Worm (Caenorhabditis elegans) whole organism, L2 larva: Measurements from ENCODE around the gene rpn-12.

Source experiments
- C34F6.9 ChIP-seq: fragments of 150-350 bp; optimal IDR thresholded peaks from 2 replicates; lab custom pipeline; 2014; ENCODE audit warnings: missing biosample characterization, missing genetic modification characterization
- F13H6.1 ChIP-seq: sonication (generic microtip); optimal IDR thresholded peaks from 2 replicates; lab custom pipeline; 2016; ENCODE audit warnings: missing genetic modification characterization, missing compliant biosample characterization
- Y55F3AM.14 ChIP-seq: fragments of 200-800 bp; sonication (Bioruptor generic); optimal IDR thresholded peaks from 2 replicates; lab custom pipeline; 2018; ENCODE audit warnings: mild to moderate bottlenecking, missing genetic modification characterization, missing compliant biosample characterization
- alr-1 ChIP-seq: fragments of 150-350 bp; optimal IDR thresholded peaks from 2 replicates; lab custom pipeline; 2014; ENCODE audit warnings: missing biosample characterization, missing genetic modification characterization
- aly-2 ChIP-seq: fragments of 150-350 bp; optimal IDR thresholded peaks from 2 replicates; lab custom pipeline; 2014; ENCODE audit warnings: missing biosample characterization, missing genetic modification characterization
- blmp-1 ChIP-seq: sonication (generic microtip); optimal IDR thresholded peaks from 2 replicates; lab custom pipeline; 2017; ENCODE audit warnings: missing genetic modification characterization, mild to moderate bottlenecking, missing compliant biosample characterization, antibody characterized with exemption, moderate library complexity; ENCODE audit not compliant: insufficient read depth
- ceh-82 ChIP-seq: fragments of 150-350 bp; optimal IDR thresholded peaks from 2 replicates; lab custom pipeline; 2014; ENCODE audit warnings: missing biosample characterization, missing genetic modification characterization
- crh-2 ChIP-seq: sonication (generic microtip); optimal IDR thresholded peaks from 2 replicates; lab custom pipeline; 2017; ENCODE audit warnings: missing biosample characterization, missing genetic modification characterization
- dmd-4 ChIP-seq: sonication (generic microtip); optimal IDR thresholded peaks from 2 replicates; lab custom pipeline; 2017; ENCODE audit warnings: missing biosample characterization, missing genetic modification characterization
- elt-1 ChIP-seq: fragments of 150-350 bp; optimal IDR thresholded peaks from 2 replicates; lab custom pipeline; 2014; ENCODE audit warnings: missing biosample characterization, missing genetic modification characterization
- elt-3 ChIP-seq: sonication (generic microtip); optimal IDR thresholded peaks from 2 replicates; lab custom pipeline; 2017; ENCODE audit warnings: missing biosample characterization, missing genetic modification characterization
- lin-11 ChIP-seq: fragments of 150-350 bp; sonication (generic microtip); optimal IDR thresholded peaks from 2 replicates; lab custom pipeline; 2014; ENCODE audit warnings: missing biosample characterization, missing genetic modification characterization, inconsistent platforms, mixed read lengths
- lin-13 ChIP-seq: fragments of 150-350 bp; optimal IDR thresholded peaks from 2 replicates; lab custom pipeline; 2014; ENCODE audit warnings: missing biosample characterization, missing genetic modification reagents, missing genetic modification characterization
- lin-39 ChIP-seq: fragments of 150-350 bp; optimal IDR thresholded peaks from 2 replicates; lab custom pipeline; 2014; ENCODE audit warnings: missing biosample characterization, missing genetic modification reagents, missing genetic modification characterization
- mab-5 ChIP-seq: fragments of 150-350 bp; optimal IDR thresholded peaks from 2 replicates; lab custom pipeline; 2014; ENCODE audit warnings: missing biosample characterization, missing genetic modification characterization
- mbf-1 ChIP-seq: sonication (generic microtip); optimal IDR thresholded peaks from 2 replicates; lab custom pipeline; 2017; ENCODE audit warnings: missing biosample characterization, missing genetic modification characterization
- mdl-1 ChIP-seq, 2 experiments: fragments of 150-350 bp in 1 of 2; sonication (generic microtip) in 1 of 2; optimal IDR thresholded peaks; 2 replicates each; lab custom pipeline; 2017; ENCODE audit warnings: missing biosample characterization in 2 of 2, missing genetic modification characterization in 2 of 2
- nhr-10 ChIP-seq: sonication (generic microtip); optimal IDR thresholded peaks from 2 replicates; lab custom pipeline; 2017; ENCODE audit warnings: missing biosample characterization, missing genetic modification characterization
- nhr-12 ChIP-seq: fragments of 150-350 bp; optimal IDR thresholded peaks from 2 replicates; lab custom pipeline; 2014; ENCODE audit warnings: missing biosample characterization, missing genetic modification characterization
- nhr-21 ChIP-seq: fragments of 150-350 bp; optimal IDR thresholded peaks from 2 replicates; lab custom pipeline; 2014; ENCODE audit warnings: missing biosample characterization, missing genetic modification characterization
- nhr-25 ChIP-seq: fragments of 150-350 bp; sonication (generic microtip); optimal IDR thresholded peaks from 3 replicates; lab custom pipeline; 2014; ENCODE audit warnings: missing biosample characterization, missing genetic modification characterization
- nhr-6 ChIP-seq: fragments of 150-350 bp; optimal IDR thresholded peaks from 2 replicates; lab custom pipeline; 2014; ENCODE audit warnings: missing biosample characterization, missing genetic modification characterization
- nhr-77 ChIP-seq: fragments of 150-350 bp; optimal IDR thresholded peaks from 2 replicates; lab custom pipeline; 2014; ENCODE audit warnings: missing biosample characterization, missing genetic modification characterization
- peb-1 ChIP-seq: fragments of 150-350 bp; optimal IDR thresholded peaks from 2 replicates; lab custom pipeline; 2014; ENCODE audit warnings: missing biosample characterization, missing genetic modification characterization
- sem-4 ChIP-seq: fragments of 150-350 bp; optimal IDR thresholded peaks from 2 replicates; lab custom pipeline; 2014; ENCODE audit warnings: missing biosample characterization, missing genetic modification reagents, missing genetic modification characterization
- sma-3 ChIP-seq: sonication (generic microtip); optimal IDR thresholded peaks from 2 replicates; lab custom pipeline; 2016; ENCODE audit warnings: missing genetic modification reagents, missing genetic modification characterization, missing compliant biosample characterization
- sma-9 ChIP-seq, 2 experiments: fragments of 150-350 bp in 1 of 2; sonication (generic microtip) in 1 of 2; optimal IDR thresholded peaks; 2 replicates each; lab custom pipeline; 2014 to 2016; ENCODE audit warnings: missing genetic modification characterization in 2 of 2, mild to moderate bottlenecking in 1 of 2, missing biosample characterization in 1 of 2, missing compliant biosample characterization in 1 of 2, missing genetic modification reagents in 1 of 2, moderate library complexity in 1 of 2
- snpc-4 ChIP-seq: fragments of 150-350 bp; optimal IDR thresholded peaks from 2 replicates; lab custom pipeline; 2014; ENCODE audit warnings: missing biosample characterization, missing genetic modification characterization
- unc-39 ChIP-seq: fragments of 150-350 bp; optimal IDR thresholded peaks from 2 replicates; lab custom pipeline; 2014; ENCODE audit warnings: missing biosample characterization, missing genetic modification characterization
- unc-55 ChIP-seq: fragments of 150-350 bp; sonication (generic microtip); optimal IDR thresholded peaks from 3 replicates; lab custom pipeline; 2014; ENCODE audit warnings: missing biosample characterization, missing genetic modification reagents, missing genetic modification characterization
- unc-62 ChIP-seq: fragments of 150-350 bp; optimal IDR thresholded peaks from 2 replicates; lab custom pipeline; 2014; ENCODE audit warnings: missing biosample characterization, missing genetic modification reagents, missing genetic modification characterization
- zag-1 ChIP-seq: fragments of 150-350 bp; optimal IDR thresholded peaks from 2 replicates; lab custom pipeline; 2014; ENCODE audit warnings: missing biosample characterization, missing genetic modification characterization
- ztf-11 ChIP-seq: sonication (generic microtip); optimal IDR thresholded peaks from 2 replicates; lab custom pipeline; 2017; ENCODE audit warnings: missing biosample characterization, missing genetic modification characterization

Gene rpn-12

DNA sequence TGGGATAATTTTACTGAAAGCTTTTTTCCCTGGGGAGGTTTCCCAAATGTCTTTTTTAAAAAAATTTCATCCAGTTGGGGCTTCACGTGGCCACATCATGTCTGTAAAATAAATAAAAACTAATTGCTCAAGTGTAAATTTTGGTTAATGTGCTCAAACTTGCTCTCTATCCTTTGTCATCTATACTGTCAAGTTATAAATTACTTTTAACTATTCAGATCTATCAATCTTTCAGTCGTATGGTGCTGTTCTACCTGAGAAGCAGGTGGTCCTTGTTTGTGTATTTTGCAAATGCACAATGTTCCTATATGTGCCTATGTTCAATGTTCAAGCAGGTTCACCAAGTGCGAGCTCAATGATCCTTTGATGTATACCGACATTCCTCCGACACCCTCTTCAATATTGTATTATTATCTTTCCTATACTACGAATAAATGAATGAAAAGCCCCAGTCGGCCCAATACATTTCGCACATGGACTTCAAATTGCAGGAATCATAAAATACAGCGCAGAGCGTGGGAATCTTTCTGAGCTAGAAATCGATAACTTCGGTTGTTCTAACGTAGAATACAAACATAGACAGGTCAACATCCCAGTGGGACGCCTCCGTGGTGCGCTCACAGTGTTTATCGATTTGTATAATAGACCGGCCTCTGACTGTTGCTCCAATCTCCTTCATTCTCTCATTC lies 28.4 kb downstream of the rpn-12 start, which contains the start of the genes sfxn-1.4 and C47D12.4:
TSS of gene sfxn-1.4 (minus strand) at position 101 of the 689 bp plus-strand sequence.
TSS of gene C47D12.4 (plus strand) at position 639 of the 689 bp plus-strand sequence.
- no peak for TF ChIP-seq sem-4 (tag; lab: Kevin White, UChicago)
- TF ChIP-seq lin-11 (tag; lab: Kevin White, UChicago) = no peak
- TF ChIP-seq snpc-4 (tag; lab: Kevin White, UChicago) = no peak
- no peak for TF ChIP-seq sma-3 (GFP tag; lab: Kevin White, UChicago)
- TF ChIP-seq nhr-77 (tag; lab: Kevin White, UChicago) = no peak
- no peak for TF ChIP-seq blmp-1
- TF ChIP-seq ceh-82 (tag; lab: Kevin White, UChicago) = no peak

DNA sequence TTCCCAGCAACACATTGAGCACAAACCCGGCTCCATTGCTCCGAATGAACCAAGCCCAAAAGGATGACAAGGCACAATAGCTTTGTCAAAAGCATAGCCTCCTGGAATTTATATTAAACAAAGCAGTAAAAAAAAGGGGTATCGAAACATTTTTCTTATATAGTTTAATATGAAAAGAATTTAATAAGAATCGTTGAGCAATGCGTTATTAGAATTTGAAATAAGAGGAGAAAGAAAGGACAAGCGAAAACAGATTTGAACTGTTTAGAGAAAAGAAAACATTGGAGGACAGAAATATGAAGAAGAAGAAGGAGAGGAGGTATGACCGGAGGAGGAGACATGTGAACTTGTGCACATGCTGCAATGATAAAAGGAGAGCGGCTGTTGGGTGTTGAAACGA lies 32.3 kb downstream of the rpn-12 start, which contains the start of gene C47D12.5:
TSS of gene C47D12.5 (minus strand) at position 101 of the 400 bp plus-strand sequence.
- no peak for TF ChIP-seq nhr-10 (tag; lab: Kevin White, UChicago)
- TF ChIP-seq sma-3 (GFP tag; lab: Kevin White, UChicago) = no peak
- no peak for TF ChIP-seq peb-1
- no peak for TF ChIP-seq crh-2 (tag; lab: Kevin White, UChicago)
- TF ChIP-seq lin-39 (tag; lab: Kevin White, UChicago) = no peak
- TF ChIP-seq lin-13 (GFP tag; lab: Kevin White, UChicago) = no peak

DNA sequence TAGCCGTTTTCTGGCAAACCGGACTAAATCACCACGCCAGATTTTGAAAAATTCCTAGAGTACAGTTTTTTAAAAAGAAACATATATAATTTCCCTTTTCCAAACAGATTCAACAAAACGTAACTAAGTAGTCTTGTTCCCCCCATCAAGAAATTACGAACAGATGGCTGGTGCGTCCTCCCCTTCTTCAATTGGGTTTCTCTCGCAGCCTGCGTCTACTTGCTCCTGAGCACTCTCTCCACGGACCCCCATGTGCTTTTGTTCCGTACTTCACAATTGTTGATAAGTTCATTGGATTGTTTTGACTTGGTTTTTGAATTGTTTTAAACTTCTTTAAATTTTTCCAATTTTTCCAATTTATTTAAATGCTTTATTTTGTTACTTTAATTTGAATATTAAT lies 35.1 kb downstream of the rpn-12 start:
- TF ChIP-seq aly-2 (tag; lab: Kevin White, UChicago) (no peak), mdl-1 (tag; optimal IDR thresholded peaks at IDR 0.05; lab: Kevin White, UChicago) (no peak), elt-3 (no peak), mbf-1 (no peak), F13H6.1 (tag; lab: Kevin White, UChicago) (no peak), nhr-12 (tag; lab: Kevin White, UChicago) (no peak), unc-55 (GFP tag; lab: Kevin White, UChicago) (peak; percentile 9), mab-5 (tag; lab: Kevin White, UChicago) (no peak), sem-4 (tag; lab: Kevin White, UChicago) (no peak), ceh-82 (tag; lab: Kevin White, UChicago) (no peak), nhr-21 (tag; lab: Kevin White, UChicago) (no peak), nhr-77 (tag; lab: Kevin White, UChicago) (no peak), C34F6.9 (peak; percentile 16), snpc-4 (tag; lab: Kevin White, UChicago) (no peak), unc-62 (GFP tag; lab: Kevin White, UChicago) (no peak)

ce11 chrII:11688643-11689042 lies 35.7 kb downstream of the rpn-12 start, which contains the start of gene kel-1:
kel-1 (plus strand) TSS chrII:11688943.
- TF ChIP-seq lin-13 (GFP tag; lab: Kevin White, UChicago) = no peak
- TF ChIP-seq sma-9 (GFP tag; optimal IDR thresholded peaks at IDR 0.05; lab: Kevin White, UChicago) = no peak
- TF ChIP-seq sma-9 (tag; optimal IDR thresholded peaks at IDR 0.05; lab: Kevin White, UChicago) = no peak
- TF ChIP-seq nhr-25 (tag; lab: Kevin White, UChicago) = no peak
- no peak for TF ChIP-seq mab-5 (tag; lab: Kevin White, UChicago)
- no peak for TF ChIP-seq peb-1
- no peak for TF ChIP-seq Y55F3AM.14 (GFP tag; lab: Kevin White, UChicago)
- TF ChIP-seq nhr-6 (tag; lab: Kevin White, UChicago) = no peak
- no peak for TF ChIP-seq lin-39 (tag; lab: Kevin White, UChicago)
- TF ChIP-seq elt-1 (tag; lab: Kevin White, UChicago) = no peak
- TF ChIP-seq snpc-4 (tag; lab: Kevin White, UChicago) = no peak
- no peak for TF ChIP-seq zag-1
- no peak for TF ChIP-seq ztf-11 (tag; lab: Kevin White, UChicago)
- no peak for TF ChIP-seq nhr-12 (tag; lab: Kevin White, UChicago)
- no peak for TF ChIP-seq dmd-4
- TF ChIP-seq alr-1 (tag; lab: Kevin White, UChicago) = no peak
- no peak for TF ChIP-seq elt-3
- no peak for TF ChIP-seq unc-39 (tag; lab: Kevin White, UChicago)
- TF ChIP-seq unc-62 (GFP tag; lab: Kevin White, UChicago) = no peak
- TF ChIP-seq crh-2 (tag; lab: Kevin White, UChicago) = no peak
- no peak for TF ChIP-seq lin-11 (tag; lab: Kevin White, UChicago)
